Worm (Caenorhabditis elegans) whole organism, mixed stage, embryonic: ENCODE results near the gene hpr-9.

Experiments
- ces-1 ChIP-seq: fragments of 150-350 bp; optimal IDR thresholded peaks from 2 replicates; lab custom pipeline; 2014; ENCODE audit warnings: missing biosample characterization, missing genetic modification reagents, missing genetic modification characterization
- cnd-1 ChIP-seq: fragments of 200-800 bp; sonication (Bioruptor generic); optimal IDR thresholded peaks from 2 replicates; lab custom pipeline; 2018; ENCODE audit warnings: mild to moderate bottlenecking, missing genetic modification characterization, missing compliant biosample characterization
- ham-2 ChIP-seq: fragments of 200-800 bp; sonication (Bioruptor generic); optimal IDR thresholded peaks from 2 replicates; lab custom pipeline; 2018; ENCODE audit warnings: mild to moderate bottlenecking, missing genetic modification characterization, missing compliant biosample characterization
- lsy-2 ChIP-seq: fragments of 150-350 bp; optimal IDR thresholded peaks from 2 replicates; lab custom pipeline; 2014; ENCODE audit warnings: missing biosample characterization, missing genetic modification characterization
- nhr-12 ChIP-seq: fragments of 150-350 bp; optimal IDR thresholded peaks from 2 replicates; lab custom pipeline; 2014; ENCODE audit warnings: missing biosample characterization, missing genetic modification characterization
- nhr-237 ChIP-seq: fragments of 150-350 bp; optimal IDR thresholded peaks from 2 replicates; lab custom pipeline; 2014; ENCODE audit warnings: missing biosample characterization, missing genetic modification characterization
- nhr-28 ChIP-seq: fragments of 150-350 bp; optimal IDR thresholded peaks from 2 replicates; lab custom pipeline; 2014; ENCODE audit warnings: missing biosample characterization, missing genetic modification characterization
- unc-62 ChIP-seq: fragments of 150-350 bp; optimal IDR thresholded peaks from 2 replicates; lab custom pipeline; 2014; ENCODE audit warnings: missing biosample characterization, missing genetic modification reagents, missing genetic modification characterization
- ztf-11 ChIP-seq: fragments of 150-350 bp; optimal IDR thresholded peaks from 2 replicates; lab custom pipeline; 2014; ENCODE audit warnings: missing biosample characterization, missing genetic modification characterization

ce11 chrIII:10632590-10633402 lies 11.4 kb downstream of the hpr-9 start, which contains the start of gene Y39A1A.10:
- TF ChIP-seq unc-62 (GFP tag; lab: Kevin White, UChicago), result no peak
- TF ChIP-seq nhr-28 (tag; lab: Kevin White, UChicago), result no peak
- no peak for TF ChIP-seq ces-1 (GFP tag; lab: Kevin White, UChicago)
- TF ChIP-seq nhr-12, result no peak
- no peak for TF ChIP-seq ztf-11 (tag; lab: Kevin White, UChicago)
- TF ChIP-seq nhr-237 (tag; lab: Kevin White, UChicago), result no peak
- no peak for TF ChIP-seq lsy-2 (tag; lab: Kevin White, UChicago)
- no peak for TF ChIP-seq cnd-1 (tag; lab: Kevin White, UChicago)
- TF ChIP-seq ham-2 (GFP tag; lab: Kevin White, UChicago), result no peak
